Fruit fly (Drosophila melanogaster) whole organism, embryonic: Measurements from ENCODE around the gene Sems.

Source experiments
- CG10321 ChIP-seq: fragments of 200-800 bp; sonication (Bioruptor generic); IDR thresholded peaks from 2 replicates; pipeline ENCODE4 v1.3.6; 2022; ENCODE audit warnings: missing biosample characterization, missing genetic modification characterization
- CG11456 ChIP-seq: fragments of 200-800 bp; sonication (Bioruptor generic); IDR thresholded peaks from 3 replicates; pipeline ENCODE4 v1.3.6; 2022; ENCODE audit warnings: missing biosample characterization, missing genetic modification characterization
- CG12071 ChIP-seq: fragments of 200-800 bp; sonication (Bioruptor generic); optimal IDR thresholded peaks from 3 replicates; lab custom pipeline; 2018; ENCODE audit warnings: missing biosample characterization, mild to moderate bottlenecking, missing genetic modification characterization
- CG12299 ChIP-seq: fragments of 200-800 bp; sonication (Bioruptor generic); optimal IDR thresholded peaks from 2 replicates; lab custom pipeline; 2018; ENCODE audit warnings: missing biosample characterization, mild to moderate bottlenecking, missing genetic modification characterization
- CG13123 ChIP-seq: fragments of 200-800 bp; sonication (Bioruptor generic); optimal IDR thresholded peaks from 2 replicates; lab custom pipeline; 2016; ENCODE audit warnings: missing biosample characterization, missing genetic modification characterization
- CG1602 ChIP-seq: fragments of 200-800 bp; sonication (Bioruptor generic); optimal IDR thresholded peaks from 3 replicates; lab custom pipeline; 2016; ENCODE audit warnings: missing biosample characterization, missing genetic modification characterization
- CG16779 ChIP-seq: fragments of 200-800 bp; sonication (Bioruptor generic); IDR thresholded peaks from 2 replicates; pipeline ENCODE4 v1.3.6; 2022; ENCODE audit warnings: missing biosample characterization, missing genetic modification characterization
- CG17328 ChIP-seq: fragments of 200-800 bp; sonication (Bioruptor generic); IDR thresholded peaks from 2 replicates; pipeline ENCODE4 v1.3.6; 2022; ENCODE audit warnings: missing biosample characterization, missing genetic modification characterization
- CG17612 ChIP-seq: fragments of 200-800 bp; sonication (Bioruptor generic); IDR thresholded peaks from 2 replicates; pipeline ENCODE4 v1.3.6; 2022; ENCODE audit warnings: missing biosample characterization, missing genetic modification characterization
- CG2202 ChIP-seq: fragments of 200-800 bp; sonication (Bioruptor generic); optimal IDR thresholded peaks from 2 replicates; lab custom pipeline; 2018; ENCODE audit warnings: missing biosample characterization, mild to moderate bottlenecking, missing genetic modification characterization
- CG4360 ChIP-seq: fragments of 200-800 bp; sonication (Bioruptor generic); IDR thresholded peaks from 2 replicates; pipeline ENCODE4 v1.3.6; 2022; ENCODE audit warnings: missing biosample characterization, missing genetic modification characterization
- CG4424 ChIP-seq: fragments of 200-800 bp; sonication (Bioruptor generic); optimal IDR thresholded peaks from 3 replicates; lab custom pipeline; 2016; ENCODE audit warnings: missing biosample characterization, missing genetic modification characterization
- CG6272 ChIP-seq: fragments of 200-800 bp; sonication (Bioruptor generic); IDR thresholded peaks from 2 replicates; pipeline ENCODE4 v1.3.6; 2022; ENCODE audit warnings: missing biosample characterization, missing genetic modification characterization
- CG6854 ChIP-seq: fragments of 200-800 bp; sonication (Bioruptor generic); optimal IDR thresholded peaks from 3 replicates; lab custom pipeline; 2017; ENCODE audit warnings: missing biosample characterization, mild to moderate bottlenecking, missing genetic modification characterization
- CG7357 ChIP-seq: fragments of 200-800 bp; sonication (Bioruptor generic); IDR thresholded peaks from 3 replicates; pipeline ENCODE4 v1.3.6; 2022; ENCODE audit warnings: missing biosample characterization, missing genetic modification characterization
- CG7556 ChIP-seq: fragments of 200-800 bp; sonication (Bioruptor generic); optimal IDR thresholded peaks from 2 replicates; lab custom pipeline; 2017; ENCODE audit warnings: missing biosample characterization, mild to moderate bottlenecking, missing genetic modification characterization
- CG9215 ChIP-seq: fragments of 200-800 bp; sonication (Bioruptor generic); IDR thresholded peaks from 2 replicates; pipeline ENCODE4 v1.3.6; 2022; ENCODE audit warnings: missing biosample characterization, missing genetic modification characterization
- CG9609 ChIP-seq: fragments of 200-800 bp; sonication (Bioruptor generic); optimal IDR thresholded peaks from 3 replicates; lab custom pipeline; 2016; ENCODE audit warnings: missing biosample characterization, missing genetic modification characterization
- E2f1 ChIP-seq: fragments of 200-800 bp; sonication (Bioruptor generic); IDR thresholded peaks from 2 replicates; pipeline ENCODE4 v1.3.6; 2022; ENCODE audit warnings: missing biosample characterization, missing genetic modification characterization
- Fer3 ChIP-seq: fragments of 200-800 bp; sonication (Bioruptor generic); optimal IDR thresholded peaks from 2 replicates; lab custom pipeline; 2018; ENCODE audit warnings: missing biosample characterization, mild to moderate bottlenecking, missing genetic modification characterization, moderate library complexity
- MTF-1 ChIP-seq: fragments of 200-800 bp; sonication (Bioruptor generic); optimal IDR thresholded peaks from 2 replicates; lab custom pipeline; 2018; ENCODE audit warnings: missing biosample characterization, mild to moderate bottlenecking, missing genetic modification characterization, borderline replicate concordance
- Med ChIP-seq: fragments of 200-800 bp; sonication (Bioruptor generic); peaks from one replicate; lab custom pipeline; 2016; ENCODE audit warnings: missing biosample characterization, missing genetic modification characterization, mild to moderate bottlenecking, inconsistent platforms, moderate library complexity
- NC2α ChIP-seq: fragments of 200-800 bp; sonication (Bioruptor generic); optimal IDR thresholded peaks from 2 replicates; lab custom pipeline; 2016; ENCODE audit warnings: missing biosample characterization, missing genetic modification characterization
- Rx ChIP-seq: fragments of 200-800 bp; sonication (Bioruptor generic); IDR thresholded peaks from 2 replicates; pipeline ENCODE4 v1.3.6; 2022; ENCODE audit warnings: missing biosample characterization, missing genetic modification characterization
- Trl ChIP-seq, 3 experiments: fragments of >200 bp in 2 of 3; fragments of 200-800 bp in 1 of 3; sonication (Bioruptor generic) in 1 of 3; optimal IDR thresholded peaks; 2 replicates in 1 of 3; 3 replicates in 2 of 3; lab custom pipeline; 2016 to 2017; ENCODE audit warnings: missing biosample characterization in 1 of 3, missing genetic modification characterization in 1 of 3
- ap ChIP-seq: fragments of 200-800 bp; sonication (Bioruptor generic); IDR thresholded peaks from 2 replicates; pipeline ENCODE4 v1.3.6; 2022; ENCODE audit warnings: missing biosample characterization, missing genetic modification characterization
- bbx ChIP-seq: fragments of 200-800 bp; sonication (Bioruptor generic); IDR thresholded peaks from 2 replicates; pipeline ENCODE4 v1.3.6; 2022; ENCODE audit warnings: missing biosample characterization, missing genetic modification characterization; ENCODE audit not compliant: partially characterized antibody
- bigmax ChIP-seq: fragments of 200-800 bp; sonication (Bioruptor generic); optimal IDR thresholded peaks from 2 replicates; lab custom pipeline; 2018; ENCODE audit warnings: missing biosample characterization, mild to moderate bottlenecking, missing genetic modification characterization
- cg ChIP-seq: fragments of 200-800 bp; sonication (Bioruptor generic); optimal IDR thresholded peaks from 3 replicates; lab custom pipeline; 2019; ENCODE audit warnings: missing biosample characterization, mild to moderate bottlenecking, missing genetic modification characterization, moderate library complexity
- dimm ChIP-seq: fragments of 200-800 bp; sonication (Bioruptor generic); IDR thresholded peaks from 2 replicates; pipeline ENCODE4 v1.3.6; 2022; ENCODE audit warnings: missing biosample characterization, missing genetic modification characterization
- fu2 ChIP-seq: fragments of 200-800 bp; sonication (Bioruptor generic); optimal IDR thresholded peaks from 2 replicates; lab custom pipeline; 2016; ENCODE audit warnings: missing biosample characterization, missing genetic modification characterization
- gcm ChIP-seq: fragments of 200-800 bp; sonication (Bioruptor generic); optimal IDR thresholded peaks from 2 replicates; lab custom pipeline; 2019; ENCODE audit warnings: missing biosample characterization, mild to moderate bottlenecking, missing genetic modification characterization, moderate library complexity
- grau ChIP-seq: fragments of 200-800 bp; optimal IDR thresholded peaks from 3 replicates; lab custom pipeline; 2019; ENCODE audit warnings: missing biosample characterization, mild to moderate bottlenecking, missing genetic modification characterization, moderate library complexity
- her ChIP-seq: fragments of 200-800 bp; sonication (Bioruptor generic); optimal IDR thresholded peaks from 2 replicates; lab custom pipeline; 2016; ENCODE audit warnings: missing biosample characterization, missing genetic modification characterization
- jigr1 ChIP-seq: fragments of 200-800 bp; sonication (Bioruptor generic); IDR thresholded peaks from 3 replicates; pipeline ENCODE4 v1.3.6; 2022; ENCODE audit warnings: missing biosample characterization, missing genetic modification characterization
- peb ChIP-seq: fragments of 200-800 bp; sonication (Bioruptor generic); IDR thresholded peaks from 2 replicates; pipeline ENCODE4 v1.3.6; 2022; ENCODE audit warnings: missing biosample characterization, missing genetic modification characterization
- phol ChIP-seq: fragments of 200-800 bp; sonication (Bioruptor generic); optimal IDR thresholded peaks from 3 replicates; lab custom pipeline; 2018; ENCODE audit warnings: missing biosample characterization, mild to moderate bottlenecking, missing genetic modification characterization, moderate library complexity
- pita ChIP-seq: fragments of 200-800 bp; sonication (Bioruptor generic); optimal IDR thresholded peaks from 2 replicates; lab custom pipeline; 2017; ENCODE audit warnings: missing biosample characterization, mild to moderate bottlenecking, missing genetic modification characterization
- pnt ChIP-seq: fragments of 200-800 bp; sonication (Bioruptor generic); optimal IDR thresholded peaks from 3 replicates; lab custom pipeline; 2016; ENCODE audit warnings: missing biosample characterization, missing genetic modification characterization
- psq ChIP-seq: fragments of 200-800 bp; sonication (Bioruptor generic); optimal IDR thresholded peaks from 2 replicates; lab custom pipeline; 2017; ENCODE audit warnings: missing biosample characterization, missing genetic modification characterization
- pum ChIP-seq: fragments of 200-800 bp; sonication (Bioruptor generic); optimal IDR thresholded peaks from 2 replicates; lab custom pipeline; 2016; ENCODE audit warnings: missing biosample characterization, missing genetic modification characterization
- ro ChIP-seq: fragments of 200-800 bp; sonication (Bioruptor generic); IDR thresholded peaks from 2 replicates; pipeline ENCODE4 v1.3.6; 2022; ENCODE audit warnings: missing biosample characterization, missing genetic modification characterization
- schlank ChIP-seq: fragments of 200-800 bp; sonication (Bioruptor generic); optimal IDR thresholded peaks from 2 replicates; lab custom pipeline; 2018; ENCODE audit warnings: missing biosample characterization, mild to moderate bottlenecking, missing genetic modification characterization
- sens ChIP-seq: fragments of 200-800 bp; sonication (Bioruptor generic); peaks from one replicate; lab custom pipeline; 2016; ENCODE audit warnings: missing biosample characterization, missing genetic modification characterization
- stc ChIP-seq: fragments of 200-800 bp; sonication (Bioruptor generic); IDR thresholded peaks from 2 replicates; pipeline ENCODE4 v1.3.6; 2022; ENCODE audit warnings: missing biosample characterization, missing genetic modification characterization
- tin ChIP-seq: fragments of 200-800 bp; sonication (Bioruptor generic); optimal IDR thresholded peaks from 3 replicates; lab custom pipeline; 2016; ENCODE audit warnings: missing biosample characterization, missing genetic modification characterization
- tio ChIP-seq: fragments of 200-800 bp; sonication (Bioruptor generic); optimal IDR thresholded peaks from 2 replicates; lab custom pipeline; 2017; ENCODE audit warnings: missing biosample characterization, missing genetic modification characterization, inconsistent platforms
- twi ChIP-seq: fragments of 200-800 bp; optimal IDR thresholded peaks from 2 replicates; lab custom pipeline; 2019; ENCODE audit warnings: missing biosample characterization, mild to moderate bottlenecking, missing genetic modification characterization, moderate library complexity
- usp ChIP-seq: fragments of >200 bp; optimal IDR thresholded peaks from 2 replicates; lab custom pipeline; 2017; ENCODE audit warnings: missing biosample characterization, missing genetic modification characterization
- vfl ChIP-seq: fragments of 200-800 bp; sonication (Bioruptor generic); optimal IDR thresholded peaks from 2 replicates; lab custom pipeline; 2016; ENCODE audit warnings: missing biosample characterization, missing genetic modification characterization
- zen ChIP-seq: fragments of 200-800 bp; sonication (Bioruptor generic); optimal IDR thresholded peaks from 3 replicates; lab custom pipeline; 2018; ENCODE audit warnings: missing biosample characterization, mild to moderate bottlenecking, missing genetic modification characterization, moderate library complexity

The Sems gene

DNA sequence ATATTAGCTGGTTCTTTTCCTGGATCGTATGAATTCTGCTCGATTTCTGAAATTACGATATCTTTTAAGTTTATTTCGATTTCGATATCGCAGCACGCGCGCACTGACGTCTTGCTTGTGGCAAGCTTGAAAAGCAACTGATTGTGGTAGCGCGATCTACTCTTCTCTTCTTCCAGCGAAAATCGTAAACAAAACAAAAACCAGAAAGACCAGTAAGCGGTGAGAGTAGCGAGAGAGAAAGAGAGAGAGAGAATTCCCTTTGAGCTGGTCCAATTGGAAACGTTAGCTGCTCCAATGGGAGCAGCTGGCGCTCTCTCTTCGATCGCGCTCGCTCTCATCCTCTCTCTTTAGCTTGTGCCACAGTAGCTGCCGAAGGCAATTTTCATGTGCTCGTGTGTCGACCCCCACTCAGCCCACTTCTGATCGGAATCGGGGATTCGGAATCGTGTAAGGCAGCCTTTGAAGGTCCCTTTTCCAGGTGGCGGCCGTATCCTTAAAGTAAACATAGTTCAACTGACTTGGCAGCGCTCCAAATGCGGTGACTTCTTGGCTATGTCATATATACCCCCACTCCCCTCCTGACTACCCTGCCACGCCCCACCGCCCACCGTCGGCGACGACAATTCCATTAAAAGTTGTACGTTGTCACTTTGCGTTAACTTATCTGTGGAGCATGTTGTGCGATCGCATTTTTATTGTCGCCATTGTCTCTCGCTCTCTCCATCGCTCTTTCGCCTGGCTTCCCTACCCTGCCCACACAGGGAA, 7.0 kb downstream of the Sems start, which contains the start of gene fng (continued):
- no peak for TF ChIP-seq Rx (GFP tag; lab: Robert Waterston, UW)
- TF ChIP-seq pum (GFP tag; lab: Kevin White, UChicago), result no peak
- TF ChIP-seq dimm (GFP tag; lab: Robert Waterston, UW), result no peak
- TF ChIP-seq vfl, result no peak
- TF ChIP-seq CG4424 (GFP tag; lab: Kevin White, UChicago), result peak; percentile 10
- TF ChIP-seq jigr1 (GFP tag; lab: Robert Waterston, UW), result no peak
- TF ChIP-seq CG6272 (GFP tag; lab: Robert Waterston, UW), result no peak
- no peak for TF ChIP-seq usp (GFP tag; lab: Kevin White, UChicago)
- TF ChIP-seq Trl (optimal IDR thresholded peaks at IDR 0.05; lab: Kevin White, UChicago), result peak; percentile 96 to 99
- peak; percentile 21 for TF ChIP-seq Trl (GFP tag; optimal IDR thresholded peaks at IDR 0.05; lab: Kevin White, UChicago)
- no peak for TF ChIP-seq CG12299
- TF ChIP-seq CG7556 (GFP tag; lab: Kevin White, UChicago), result no peak
- no peak for TF ChIP-seq ro (GFP tag; lab: Robert Waterston, UW)
- TF ChIP-seq CG1602 (GFP tag; lab: Kevin White, UChicago), result no peak
- TF ChIP-seq stc, result no peak
- TF ChIP-seq zen, result no peak
- TF ChIP-seq tio, result no peak
- TF ChIP-seq CG6854, result no peak
- no peak for TF ChIP-seq pita (GFP tag; lab: Kevin White, UChicago)
- no peak for TF ChIP-seq NC2α (GFP tag; lab: Kevin White, UChicago)
- TF ChIP-seq Fer3, result no peak
- no peak for TF ChIP-seq CG2202 (tag; lab: Kevin White, UChicago)
- no peak for TF ChIP-seq CG10321 (GFP tag; lab: Robert Waterston, UW)
- TF ChIP-seq CG9215, result 0 out of 2 replicates have a peak, but pooled peaks have one; percentile 31
- TF ChIP-seq Med (GFP tag; lab: Kevin White, UChicago), result peak; percentile 49
- no peak for TF ChIP-seq CG16779 (GFP tag; lab: Robert Waterston, UW)
- TF ChIP-seq pnt (GFP tag; lab: Kevin White, UChicago), result no peak
- TF ChIP-seq E2f1, result no peak
- TF ChIP-seq phol (tag; lab: Kevin White, UChicago), result no peak
- no peak for TF ChIP-seq her (GFP tag; lab: Kevin White, UChicago)
- TF ChIP-seq ap, result no peak
- no peak for TF ChIP-seq bigmax (GFP tag; lab: Kevin White, UChicago)
- TF ChIP-seq psq (GFP tag; lab: Kevin White, UChicago), result peak; percentile 71
- TF ChIP-seq tin (GFP tag; lab: Kevin White, UChicago), result no peak
- TF ChIP-seq CG13123 (GFP tag; lab: Kevin White, UChicago), result no peak
- peak; percentile 57 for TF ChIP-seq bbx (GFP tag; lab: Robert Waterston, UW)
- TF ChIP-seq MTF-1, result no peak
- no peak for TF ChIP-seq CG17612 (GFP tag; lab: Robert Waterston, UW)
- no peak for TF ChIP-seq fu2 (GFP tag; lab: Kevin White, UChicago)
- TF ChIP-seq CG9609 (GFP tag; lab: Kevin White, UChicago), result no peak
- TF ChIP-seq gcm (GFP tag; lab: Kevin White, UChicago), result peak; percentile 23
- TF ChIP-seq CG11456 (GFP tag; lab: Robert Waterston, UW), result no peak
- no peak for TF ChIP-seq peb
- TF ChIP-seq twi, result no peak
- peak; percentile 42 for TF ChIP-seq CG4360 (GFP tag; lab: Robert Waterston, UW)
- TF ChIP-seq cg (GFP tag; lab: Kevin White, UChicago), result no peak
- peak; percentile 44 for TF ChIP-seq sens (GFP tag; lab: Kevin White, UChicago)
- TF ChIP-seq grau (tag; lab: Kevin White, UChicago), result peak; percentile 7
- TF ChIP-seq schlank (tag; lab: Kevin White, UChicago), result no peak
- TF ChIP-seq CG7357 (GFP tag; lab: Robert Waterston, UW), result no peak
- peak; percentile 47; the same call in 1 of the 2 replicates for TF ChIP-seq CG17328
- no peak for TF ChIP-seq CG12071
